Worm (Caenorhabditis elegans) whole organism, early embryonic: Measurements from ENCODE around the gene soc-2.

Experiments used
- B0310.2 ChIP-seq: sonication (generic microtip); optimal IDR thresholded peaks from 2 replicates; lab custom pipeline; 2016; ENCODE audit warnings: mild to moderate bottlenecking, missing genetic modification characterization, missing compliant biosample characterization
- F13C5.2 ChIP-seq: sonication (generic microtip); optimal IDR thresholded peaks from 2 replicates; lab custom pipeline; 2017; ENCODE audit warnings: mild to moderate bottlenecking, missing genetic modification characterization, inconsistent platforms, missing compliant biosample characterization
- aly-1 ChIP-seq: sonication (generic microtip); optimal IDR thresholded peaks from 2 replicates; lab custom pipeline; 2016; ENCODE audit warnings: missing genetic modification characterization, missing compliant biosample characterization
- ama-1 ChIP-seq: fragments of 150-350 bp; optimal IDR thresholded peaks from 2 replicates; lab custom pipeline; 2014
- ceh-13 ChIP-seq: fragments of 200-800 bp; sonication (Bioruptor generic); optimal IDR thresholded peaks from 2 replicates; lab custom pipeline; 2018; ENCODE audit warnings: mild to moderate bottlenecking, missing genetic modification characterization, missing compliant biosample characterization
- ceh-36 ChIP-seq: sonication (generic microtip); optimal IDR thresholded peaks from 2 replicates; lab custom pipeline; 2016; ENCODE audit warnings: missing genetic modification characterization, inconsistent platforms, missing compliant biosample characterization
- ets-7 ChIP-seq: sonication (generic microtip); optimal IDR thresholded peaks from 2 replicates; lab custom pipeline; 2016; ENCODE audit warnings: missing genotype, missing genetic modification characterization, missing compliant biosample characterization
- flt-1 ChIP-seq: fragments of 200-800 bp; sonication (Bioruptor generic); IDR thresholded peaks from 2 replicates; pipeline ENCODE4 v1.3.6; 2022; ENCODE audit warnings: missing genetic modification characterization, missing compliant biosample characterization
- hmbx-1 ChIP-seq: sonication (generic microtip); optimal IDR thresholded peaks from 2 replicates; lab custom pipeline; 2016; ENCODE audit warnings: mild to moderate bottlenecking, missing genetic modification characterization, missing compliant biosample characterization
- hmg-4 ChIP-seq: fragments of 200-800 bp; sonication (Bioruptor generic); optimal IDR thresholded peaks from 2 replicates; lab custom pipeline; 2018; ENCODE audit warnings: mild to moderate bottlenecking, missing genetic modification characterization, missing compliant biosample characterization
- hnd-1 ChIP-seq: sonication (generic microtip); optimal IDR thresholded peaks from 2 replicates; lab custom pipeline; 2016; ENCODE audit warnings: missing genetic modification characterization, missing compliant biosample characterization
- pes-1 ChIP-seq: fragments of 200-800 bp; sonication (Bioruptor generic); IDR thresholded peaks from 2 replicates; pipeline ENCODE4 v1.3.6; 2022; ENCODE audit warnings: missing genetic modification reagents, missing genetic modification characterization, missing compliant biosample characterization
- scrt-1 ChIP-seq: fragments of 200-800 bp; sonication (Bioruptor generic); IDR thresholded peaks from 2 replicates; pipeline ENCODE4 v1.3.6; 2022; ENCODE audit warnings: missing genetic modification characterization, missing compliant biosample characterization
- sea-1 ChIP-seq: fragments of 200-800 bp; sonication (Bioruptor generic); conservative IDR thresholded peaks from 2 replicates; pipeline ENCODE4 v1.3.6; 2022; ENCODE audit warnings: missing genetic modification characterization, missing compliant biosample characterization
- tbx-11 ChIP-seq: fragments of 200-800 bp; sonication (Bioruptor generic); IDR thresholded peaks from 2 replicates; pipeline ENCODE4 v1.3.6; 2022; ENCODE audit warnings: missing genetic modification characterization, missing compliant biosample characterization
- tbx-37 ChIP-seq: fragments of 200-800 bp; sonication (Bioruptor generic); conservative IDR thresholded peaks from 2 replicates; pipeline ENCODE4 v1.3.6; 2022; ENCODE audit warnings: missing genetic modification reagents, missing genetic modification characterization, missing compliant biosample characterization
- tra-4 ChIP-seq: sonication (generic microtip); optimal IDR thresholded peaks from 2 replicates; lab custom pipeline; 2017; ENCODE audit warnings: missing genetic modification characterization, missing compliant biosample characterization

soc-2 gene

ce11 chrIV:5152391-5152790, at the start of gene soc-2:
TSS of gene soc-2 (minus strand) at chrIV:5152491.
- TF ChIP-seq hnd-1 (no peak), sea-1 (GFP tag; lab: Robert Waterston, UW) (no peak), tra-4 (tag; lab: Kevin White, UChicago) (no peak), pes-1 (no peak), ets-7 (tag; lab: Kevin White, UChicago) (no peak), ama-1 (no peak), ceh-36 (no peak), ceh-13 (GFP tag; lab: Kevin White, UChicago) (no peak), flt-1 (no peak), scrt-1 (GFP tag; lab: Robert Waterston, UW) (no peak), aly-1 (tag; lab: Kevin White, UChicago) (no peak), F13C5.2 (tag; lab: Kevin White, UChicago) (no peak), hmg-4 (GFP tag; lab: Kevin White, UChicago) (no peak), B0310.2 (tag; lab: Kevin White, UChicago) (no peak), hmbx-1 (tag; lab: Kevin White, UChicago) (no peak), tbx-37 (GFP tag; lab: Robert Waterston, UW) (no peak), tbx-11 (GFP tag; lab: Robert Waterston, UW) (no peak)

ce11 chrIV:5200813-5201212, 48.5 kb upstream of the soc-2 start:
- TF ChIP-seq hmg-4 (GFP tag; lab: Kevin White, UChicago) (no peak), ets-7 (tag; lab: Kevin White, UChicago) (no peak), scrt-1 (GFP tag; lab: Robert Waterston, UW) (no peak), flt-1 (no peak), pes-1 (no peak), F13C5.2 (tag; lab: Kevin White, UChicago) (no peak), ceh-36 (no peak), ceh-13 (GFP tag; lab: Kevin White, UChicago) (no peak), B0310.2 (tag; lab: Kevin White, UChicago) (no peak), tra-4 (tag; lab: Kevin White, UChicago) (no peak), tbx-37 (GFP tag; lab: Robert Waterston, UW) (no peak), tbx-11 (GFP tag; lab: Robert Waterston, UW) (no peak), hmbx-1 (tag; lab: Kevin White, UChicago) (no peak), ama-1 (no peak), aly-1 (tag; lab: Kevin White, UChicago) (no peak), hnd-1 (no peak), sea-1 (GFP tag; lab: Robert Waterston, UW) (no peak)

- TF ChIP-seq ceh-36 (no peak), tbx-11 (GFP tag; lab: Robert Waterston, UW) (no peak), scrt-1 (GFP tag; lab: Robert Waterston, UW) (no peak), hmg-4 (GFP tag; lab: Kevin White, UChicago) (no peak), sea-1 (GFP tag; lab: Robert Waterston, UW) (no peak)
Observed at ce11 chrIV:5195531-5195930, 43.2 kb upstream of the soc-2 start, which contains the start of gene gpa-18. TSS of gene gpa-18 (minus strand) at chrIV:5195631.

- no peak for TF ChIP-seq flt-1
- TF ChIP-seq ets-7 (tag; lab: Kevin White, UChicago), result no peak
- TF ChIP-seq scrt-1 (GFP tag; lab: Robert Waterston, UW), result no peak
- TF ChIP-seq hmg-4 (GFP tag; lab: Kevin White, UChicago), result no peak
- TF ChIP-seq ceh-36, result no peak
- no peak for TF ChIP-seq tra-4 (tag; lab: Kevin White, UChicago)
- no peak for TF ChIP-seq ceh-13 (GFP tag; lab: Kevin White, UChicago)
- TF ChIP-seq hnd-1, result no peak
- TF ChIP-seq aly-1 (tag; lab: Kevin White, UChicago), result no peak
- TF ChIP-seq hmbx-1 (tag; lab: Kevin White, UChicago), result no peak
- TF ChIP-seq B0310.2 (tag; lab: Kevin White, UChicago), result no peak
- TF ChIP-seq F13C5.2 (tag; lab: Kevin White, UChicago), result no peak
- TF ChIP-seq sea-1 (GFP tag; lab: Robert Waterston, UW), result no peak
- TF ChIP-seq tbx-37 (GFP tag; lab: Robert Waterston, UW), result no peak
- TF ChIP-seq pes-1, result no peak
- TF ChIP-seq tbx-11 (GFP tag; lab: Robert Waterston, UW), result no peak
- TF ChIP-seq ama-1, result no peak
Observed at ce11 chrIV:5188051-5188450, 35.8 kb upstream of the soc-2 start.

ce11 chrIV:5186480-5187205, 34.4 kb upstream of the soc-2 start, which contains the start of the genes W03F8.6 and mtrf-1L:
TSS of gene W03F8.6 (minus strand) at chrIV:5186580.
TSS of gene mtrf-1L (plus strand) at chrIV:5187155.
- TF ChIP-seq pes-1 (no peak), flt-1 (no peak), aly-1 (tag; lab: Kevin White, UChicago) (no peak), scrt-1 (GFP tag; lab: Robert Waterston, UW) (no peak), ets-7 (tag; lab: Kevin White, UChicago) (no peak), hnd-1 (no peak), B0310.2 (tag; lab: Kevin White, UChicago) (no peak), ama-1 (no peak), F13C5.2 (tag; lab: Kevin White, UChicago) (no peak), ceh-13 (GFP tag; lab: Kevin White, UChicago) (no peak), hmbx-1 (tag; lab: Kevin White, UChicago) (no peak), tra-4 (tag; lab: Kevin White, UChicago) (no peak), ceh-36 (no peak), hmg-4 (GFP tag; lab: Kevin White, UChicago) (no peak), sea-1 (GFP tag; lab: Robert Waterston, UW) (no peak)

DNA sequence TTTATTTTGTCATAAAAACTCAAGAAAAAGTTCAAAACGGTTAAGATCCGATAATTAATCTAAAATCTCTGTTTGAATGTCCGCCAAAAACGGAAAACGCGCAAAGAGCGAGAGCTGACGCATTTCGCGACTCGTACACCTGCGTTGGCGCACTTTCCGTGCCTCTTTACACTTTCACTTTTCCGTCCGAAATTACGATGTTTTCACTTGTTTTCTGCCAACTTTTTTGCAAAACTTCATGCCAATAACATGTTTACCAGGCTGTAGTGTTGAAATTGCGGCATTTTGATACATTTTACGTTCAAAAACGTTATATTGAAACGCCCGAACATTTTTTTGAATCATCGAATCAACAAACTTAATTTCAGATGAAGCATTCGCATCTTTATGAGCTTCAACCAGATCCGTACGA, 31.5 kb upstream of the soc-2 start, which contains the start of gene W03F8.4:
Gene W03F8.4 (plus strand): TSS at position 369 of the 412 bp plus-strand sequence.
- TF ChIP-seq tbx-11 (GFP tag; lab: Robert Waterston, UW), result peak; percentile 63; the same call in 1 of the 2 replicates
- TF ChIP-seq scrt-1 (GFP tag; lab: Robert Waterston, UW), result 0 out of 2 replicates have a peak, but pooled peaks have one; percentile 30
- peak; percentile 54 for TF ChIP-seq ceh-36
- TF ChIP-seq B0310.2 (tag; lab: Kevin White, UChicago), result peak; percentile 53
- TF ChIP-seq F13C5.2 (tag; lab: Kevin White, UChicago), result peak; percentile 73
- TF ChIP-seq ets-7 (tag; lab: Kevin White, UChicago), result no peak
- peak; percentile 70 for TF ChIP-seq pes-1
- TF ChIP-seq flt-1, result peak; percentile 62; the same call in 1 of the 2 replicates
- no peak; the same call in 1 of the 2 replicates for TF ChIP-seq tbx-37 (GFP tag; lab: Robert Waterston, UW)
- no peak for TF ChIP-seq hnd-1
- peak; percentile 50 for TF ChIP-seq hmbx-1 (tag; lab: Kevin White, UChicago)
- peak; percentile 67; the same call in 1 of the 2 replicates for TF ChIP-seq sea-1 (GFP tag; lab: Robert Waterston, UW)
- TF ChIP-seq tra-4 (tag; lab: Kevin White, UChicago), result peak; percentile 4
- peak; percentile 92 for TF ChIP-seq ama-1
- no peak for TF ChIP-seq aly-1 (tag; lab: Kevin White, UChicago)
- TF ChIP-seq hmg-4 (GFP tag; lab: Kevin White, UChicago), result peak; percentile 49
- TF ChIP-seq ceh-13 (GFP tag; lab: Kevin White, UChicago), result no peak
